Worm (Caenorhabditis elegans) whole organism, L3 larva: ENCODE results near the gene ZC443.3.
A peak's percentile ranks its signal among the peaks of the same experiment; 100 is the strongest.

Experiments used
- ZK546.5 ChIP-seq: sonication (generic microtip); optimal IDR thresholded peaks from 2 replicates; lab custom pipeline; 2017; ENCODE audit warnings: missing biosample characterization, missing genetic modification characterization
- aly-2 ChIP-seq: fragments of 150-350 bp; optimal IDR thresholded peaks from 2 replicates; lab custom pipeline; 2014; ENCODE audit warnings: missing biosample characterization, missing genetic modification characterization
- ama-1 ChIP-seq: fragments of 150-350 bp; optimal IDR thresholded peaks from 2 replicates; lab custom pipeline; 2018
- ceh-82 ChIP-seq: fragments of 150-350 bp; optimal IDR thresholded peaks from 2 replicates; lab custom pipeline; 2014; ENCODE audit warnings: missing biosample characterization, missing genetic modification characterization
- ceh-9 ChIP-seq: sonication (generic microtip); optimal IDR thresholded peaks from 2 replicates; lab custom pipeline; 2018; ENCODE audit warnings: missing biosample characterization, missing genetic modification characterization
- daf-12 ChIP-seq: fragments of 150-350 bp; optimal IDR thresholded peaks from 2 replicates; lab custom pipeline; 2014; ENCODE audit warnings: missing biosample characterization, missing genetic modification reagents, missing genetic modification characterization
- egl-27 ChIP-seq: sonication (generic microtip); optimal IDR thresholded peaks from 4 replicates; lab custom pipeline; 2017; ENCODE audit warnings: missing biosample characterization, missing genetic modification reagents, missing genetic modification characterization
- elt-1 ChIP-seq: fragments of 150-350 bp; optimal IDR thresholded peaks from 2 replicates; lab custom pipeline; 2014; ENCODE audit warnings: missing biosample characterization, missing genetic modification characterization
- elt-2 ChIP-seq: sonication (generic microtip); optimal IDR thresholded peaks from 2 replicates; lab custom pipeline; 2016; ENCODE audit warnings: missing genetic modification reagents, mild to moderate bottlenecking, missing genetic modification characterization, missing compliant biosample characterization
- elt-3 ChIP-seq, 3 experiments: fragments of 150-350 bp in 1 of 3; sonication (generic microtip) in 2 of 3; optimal IDR thresholded peaks; 2 replicates in 2 of 3; 4 replicates in 1 of 3; lab custom pipeline; 2014 to 2017; ENCODE audit warnings: missing biosample characterization in 3 of 3, missing genetic modification characterization in 3 of 3
- fkh-2 ChIP-seq: fragments of 150-350 bp; optimal IDR thresholded peaks from 2 replicates; lab custom pipeline; 2014; ENCODE audit warnings: missing biosample characterization, missing genetic modification reagents, missing genetic modification characterization
- fos-1 ChIP-seq: fragments of 150-350 bp; optimal IDR thresholded peaks from 2 replicates; lab custom pipeline; 2014; ENCODE audit warnings: missing biosample characterization, missing genetic modification characterization
- hmg-11 ChIP-seq: sonication (generic microtip); optimal IDR thresholded peaks from 2 replicates; lab custom pipeline; 2016; ENCODE audit warnings: missing genetic modification characterization, missing compliant biosample characterization
- jun-1 ChIP-seq: fragments of 150-350 bp; optimal IDR thresholded peaks from 2 replicates; lab custom pipeline; 2014; ENCODE audit warnings: missing biosample characterization, missing genetic modification reagents, missing genetic modification characterization
- lin-15B ChIP-seq: fragments of 150-350 bp; optimal IDR thresholded peaks from 2 replicates; lab custom pipeline; 2014; ENCODE audit warnings: missing biosample characterization, missing genetic modification characterization
- lsy-12 ChIP-seq: sonication (generic microtip); optimal IDR thresholded peaks from 2 replicates; lab custom pipeline; 2016; ENCODE audit warnings: mild to moderate bottlenecking, missing genetic modification characterization, missing compliant biosample characterization
- mdl-1 ChIP-seq: fragments of 150-350 bp; optimal IDR thresholded peaks from 2 replicates; lab custom pipeline; 2014; ENCODE audit warnings: missing biosample characterization, missing genetic modification characterization
- mml-1 ChIP-seq: fragments of 150-350 bp; sonication (generic microtip); optimal IDR thresholded peaks from 3 replicates; lab custom pipeline; 2014; ENCODE audit warnings: missing biosample characterization, missing genetic modification characterization
- nhr-11 ChIP-seq: fragments of 150-350 bp; optimal IDR thresholded peaks from 2 replicates; lab custom pipeline; 2014; ENCODE audit warnings: missing biosample characterization, missing genetic modification characterization
- nhr-12 ChIP-seq: fragments of 150-350 bp; optimal IDR thresholded peaks from 2 replicates; lab custom pipeline; 2014; ENCODE audit warnings: missing biosample characterization, missing genetic modification characterization
- nhr-237 ChIP-seq: fragments of 150-350 bp; optimal IDR thresholded peaks from 2 replicates; lab custom pipeline; 2014; ENCODE audit warnings: missing biosample characterization, missing genetic modification characterization
- nhr-25 ChIP-seq: sonication (generic microtip); optimal IDR thresholded peaks from 2 replicates; lab custom pipeline; 2017; ENCODE audit warnings: missing biosample characterization, missing genetic modification characterization
- nhr-43 ChIP-seq: sonication (generic microtip); optimal IDR thresholded peaks from 2 replicates; lab custom pipeline; 2016; ENCODE audit warnings: mild to moderate bottlenecking, missing genetic modification characterization, missing compliant biosample characterization; ENCODE audit not compliant: poor library complexity, severe bottlenecking
- nhr-67 ChIP-seq: fragments of 150-350 bp; optimal IDR thresholded peaks from 2 replicates; lab custom pipeline; 2014; ENCODE audit warnings: missing biosample characterization, missing genetic modification characterization
- nhr-77 ChIP-seq: fragments of 150-350 bp; optimal IDR thresholded peaks from 2 replicates; lab custom pipeline; 2014; ENCODE audit warnings: missing biosample characterization, missing genetic modification characterization
- pha-4 ChIP-seq: fragments of 150-350 bp; optimal IDR thresholded peaks from 2 replicates; lab custom pipeline; 2014; ENCODE audit warnings: missing biosample characterization, missing genetic modification reagents, missing genetic modification characterization
- pqm-1 ChIP-seq: fragments of 150-350 bp; optimal IDR thresholded peaks from 2 replicates; lab custom pipeline; 2017; ENCODE audit warnings: missing biosample characterization, missing genetic modification characterization, inconsistent platforms
- sea-2 ChIP-seq: fragments of 150-350 bp; sonication (generic microtip); optimal IDR thresholded peaks from 4 replicates; lab custom pipeline; 2014; ENCODE audit warnings: missing biosample characterization, missing genetic modification reagents, missing genetic modification characterization
- skn-1 ChIP-seq: fragments of 150-350 bp; optimal IDR thresholded peaks from 2 replicates; lab custom pipeline; 2014; ENCODE audit warnings: missing biosample characterization, missing genetic modification characterization
- snpc-4 ChIP-seq: fragments of 150-350 bp; optimal IDR thresholded peaks from 2 replicates; lab custom pipeline; 2014; ENCODE audit warnings: missing biosample characterization, missing genetic modification characterization
- tbx-2 ChIP-seq: sonication (generic microtip); optimal IDR thresholded peaks from 2 replicates; lab custom pipeline; 2016; ENCODE audit warnings: mild to moderate bottlenecking, missing genetic modification characterization, missing compliant biosample characterization
- zag-1 ChIP-seq: fragments of 150-350 bp; optimal IDR thresholded peaks from 2 replicates; lab custom pipeline; 2014; ENCODE audit warnings: missing biosample characterization, missing genetic modification characterization
- ztf-11 ChIP-seq: fragments of 150-350 bp; optimal IDR thresholded peaks from 2 replicates; lab custom pipeline; 2014; ENCODE audit warnings: missing biosample characterization, missing genetic modification characterization
- ztf-4 ChIP-seq: fragments of 150-350 bp; optimal IDR thresholded peaks from 2 replicates; lab custom pipeline; 2014; ENCODE audit warnings: missing biosample characterization, missing genetic modification characterization

The ZC443.3 gene

ce11 chrV:12797992-12798391 is 15.9 kb downstream of the ZC443.3 start, which contains the start of gene ugt-6:
TSS of gene ugt-6 (minus strand) at chrV:12798224.
- peak; percentile 9 for TF ChIP-seq pqm-1 (tag; lab: Kevin White, UChicago)
- TF ChIP-seq daf-12 = no peak
- TF ChIP-seq elt-2 (tag; lab: Kevin White, UChicago) = peak; percentile 22

ce11 chrV:12796908-12797490 is 16.9 kb downstream of the ZC443.3 start:
- TF ChIP-seq elt-2 (tag; lab: Kevin White, UChicago) (peak; percentile 76), ztf-4 (tag; lab: Kevin White, UChicago) (no peak)

ce11 chrV:12795927-12796326 is 18.0 kb downstream of the ZC443.3 start:
- TF ChIP-seq pqm-1 (tag; lab: Kevin White, UChicago) (peak; percentile 75), elt-2 (tag; lab: Kevin White, UChicago) (peak; percentile 35), nhr-43 (tag; lab: Kevin White, UChicago) (no peak)

ce11 chrV:12795196-12795595 is 18.7 kb downstream of the ZC443.3 start, which contains the start of gene ugt-4:
TSS of gene ugt-4 (minus strand) at chrV:12795336.
- TF ChIP-seq tbx-2 (tag; lab: Kevin White, UChicago) = no peak
- no peak for TF ChIP-seq ama-1 (lab: Kevin White, UChicago)
- TF ChIP-seq nhr-11 (tag; lab: Kevin White, UChicago) = no peak
- TF ChIP-seq nhr-12 (tag; lab: Kevin White, UChicago) = no peak
- TF ChIP-seq jun-1 = peak; percentile 19
- no peak for TF ChIP-seq mml-1
- TF ChIP-seq pha-4 (tag; lab: Kevin White, UChicago) = peak; percentile 20
- TF ChIP-seq elt-2 (tag; lab: Kevin White, UChicago) = peak; percentile 72
- TF ChIP-seq nhr-237 (tag; lab: Kevin White, UChicago) = no peak
- no peak for TF ChIP-seq hmg-11
- TF ChIP-seq ztf-11 (tag; lab: Kevin White, UChicago) = no peak
- no peak for TF ChIP-seq elt-1 (tag; lab: Kevin White, UChicago)
- no peak for TF ChIP-seq nhr-43 (tag; lab: Kevin White, UChicago)
- no peak for TF ChIP-seq nhr-25 (tag; lab: Kevin White, UChicago)
- TF ChIP-seq pqm-1 (tag; lab: Kevin White, UChicago) = peak; percentile 85
- TF ChIP-seq zag-1 (tag; lab: Kevin White, UChicago) = no peak
- TF ChIP-seq daf-12 = no peak

ce11 chrV:12792752-12793151 is 21.2 kb downstream of the ZC443.3 start, which contains the start of gene ugt-5:
TSS of gene ugt-5 (minus strand) at chrV:12792965.
- peak; percentile 52 for TF ChIP-seq elt-2 (tag; lab: Kevin White, UChicago)
- TF ChIP-seq skn-1 = peak; percentile 68
- no peak for TF ChIP-seq nhr-12 (tag; lab: Kevin White, UChicago)
- peak; percentile 86 for TF ChIP-seq pqm-1 (tag; lab: Kevin White, UChicago)

- no peak for TF ChIP-seq sea-2 (GFP tag; lab: Kevin White, UChicago)
- TF ChIP-seq ZK546.5 (tag; lab: Kevin White, UChicago) = no peak
- TF ChIP-seq egl-27 (tag; lab: Kevin White, UChicago) = no peak
- no peak for TF ChIP-seq fkh-2 (tag; lab: Kevin White, UChicago)
- TF ChIP-seq elt-1 (tag; lab: Kevin White, UChicago) = no peak
- no peak for TF ChIP-seq nhr-67 (tag; lab: Kevin White, UChicago)
- TF ChIP-seq skn-1 = no peak
- TF ChIP-seq ceh-9 (tag; lab: Kevin White, UChicago) = no peak
- TF ChIP-seq lin-15B = no peak
- TF ChIP-seq, all 47 proteins: peak for 0
Observed at ce11 chrV:12790188-12790587, 23.7 kb downstream of the ZC443.3 start, which contains the start of gene srbc-43. TSS of gene srbc-43 (minus strand) at chrV:12790518.

DNA sequence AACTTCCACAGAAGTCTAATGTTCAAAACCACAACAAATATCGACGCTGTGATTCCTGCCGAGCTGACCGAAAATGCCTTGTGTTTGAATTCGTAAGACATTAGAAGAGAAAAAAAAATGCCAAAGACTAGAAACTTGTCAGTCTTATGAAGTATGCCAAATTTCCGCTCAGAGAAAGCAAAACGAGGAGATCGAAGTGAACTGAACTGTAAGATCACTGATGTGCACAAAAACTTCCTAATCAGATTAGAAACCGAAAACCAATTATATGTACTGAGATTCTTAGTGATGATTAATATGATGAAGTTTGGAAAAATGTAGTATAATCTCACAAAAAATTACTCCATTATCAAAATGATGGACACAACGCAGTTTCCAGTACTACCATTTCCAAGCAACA is 25.5 kb downstream of the ZC443.3 start, which contains the start of gene srbc-44:
TSS of gene srbc-44 (minus strand) at position 101 of the 400 bp plus-strand sequence.
- TF ChIP-seq jun-1 = no peak
- no peak for TF ChIP-seq pqm-1 (tag; lab: Kevin White, UChicago)
- no peak for TF ChIP-seq mdl-1 (tag; lab: Kevin White, UChicago)
- TF ChIP-seq elt-3 (tag; optimal IDR thresholded peaks at IDR 0.05; lab: Kevin White, UChicago) = no peak
- no peak for TF ChIP-seq mml-1
- no peak for TF ChIP-seq lsy-12
- no peak for TF ChIP-seq nhr-67 (tag; lab: Kevin White, UChicago)
- no peak for TF ChIP-seq elt-1 (tag; lab: Kevin White, UChicago)
- TF ChIP-seq nhr-77 = no peak
- no peak for TF ChIP-seq ztf-11 (tag; lab: Kevin White, UChicago)
- no peak for TF ChIP-seq aly-2 (tag; lab: Kevin White, UChicago)
- TF ChIP-seq fkh-2 (tag; lab: Kevin White, UChicago) = no peak
- no peak for TF ChIP-seq nhr-11 (tag; lab: Kevin White, UChicago)
- no peak for TF ChIP-seq fos-1 (tag; lab: Kevin White, UChicago)
- TF ChIP-seq ceh-82 = no peak
- TF ChIP-seq snpc-4 (tag; lab: Kevin White, UChicago) = no peak
- no peak for TF ChIP-seq elt-2 (tag; lab: Kevin White, UChicago)
- TF ChIP-seq, all 47 proteins: peak for 0
